Worm (Caenorhabditis elegans) whole organism, midembryonic: ENCODE measurements around the gene Y39G8B.2.

ENCODE experiments used
- cog-1 ChIP-seq: sonication (generic microtip); optimal IDR thresholded peaks from 2 replicates; lab custom pipeline; 2016; ENCODE audit warnings: missing genetic modification characterization, missing compliant biosample characterization
- ref-1 ChIP-seq: fragments of 200-800 bp; sonication (Bioruptor generic); conservative IDR thresholded peaks from 2 replicates; pipeline ENCODE4 v1.3.6; 2022; ENCODE audit warnings: missing genetic modification reagents, missing genetic modification characterization, missing compliant biosample characterization
- ztf-23 ChIP-seq: fragments of 200-800 bp; sonication (Bioruptor generic); IDR thresholded peaks from 2 replicates; pipeline ENCODE4 v1.3.6; 2022; ENCODE audit warnings: missing genetic modification reagents, missing genetic modification characterization, missing compliant biosample characterization

ce11 chrII:13998964-13999363, 22.9 kb upstream of the Y39G8B.2 start, which contains the start of gene F01D5.2:
- TF ChIP-seq cog-1 (no peak), ref-1 (GFP tag; lab: Robert Waterston, UW) (no peak), ztf-23 (GFP tag; lab: Robert Waterston, UW) (no peak)
